Fruit fly (Drosophila melanogaster) whole organism, embryonic: ENCODE measurements around the gene CG14818.

ENCODE experiments used
- Atf-2 ChIP-seq: fragments of 200-800 bp; sonication (Bioruptor generic); optimal IDR thresholded peaks from 2 replicates; lab custom pipeline; 2016; ENCODE audit warnings: missing biosample characterization, missing genetic modification characterization
- CG10431 ChIP-seq: fragments of 200-800 bp; sonication (Bioruptor generic); optimal IDR thresholded peaks from 3 replicates; lab custom pipeline; 2018; ENCODE audit warnings: missing biosample characterization, mild to moderate bottlenecking, missing genetic modification characterization
- CG11695 ChIP-seq: fragments of 200-800 bp; sonication (Bioruptor generic); IDR thresholded peaks from 3 replicates; pipeline ENCODE4 v1.3.6; 2022; ENCODE audit warnings: missing biosample characterization, missing genetic modification characterization
- CG11723 ChIP-seq: fragments of 200-800 bp; sonication (Bioruptor generic); optimal IDR thresholded peaks from 2 replicates; lab custom pipeline; 2017; ENCODE audit warnings: missing biosample characterization, mild to moderate bottlenecking, missing genetic modification characterization
- CG12071 ChIP-seq: fragments of 200-800 bp; sonication (Bioruptor generic); optimal IDR thresholded peaks from 3 replicates; lab custom pipeline; 2018; ENCODE audit warnings: missing biosample characterization, mild to moderate bottlenecking, missing genetic modification characterization
- CG12769 ChIP-seq: fragments of 200-800 bp; sonication (Bioruptor generic); optimal IDR thresholded peaks from 2 replicates; lab custom pipeline; 2019; ENCODE audit warnings: missing biosample characterization, mild to moderate bottlenecking, missing genetic modification characterization, moderate library complexity
- CG13287 ChIP-seq: fragments of 200-800 bp; sonication (Bioruptor generic); IDR thresholded peaks from 2 replicates; pipeline ENCODE4 v1.3.6; 2022; ENCODE audit warnings: missing biosample characterization, missing genetic modification characterization; ENCODE audit not compliant: partially characterized antibody
- CG13624 ChIP-seq: fragments of 200-800 bp; sonication (Bioruptor generic); optimal IDR thresholded peaks from 2 replicates; lab custom pipeline; 2016; ENCODE audit warnings: missing biosample characterization, missing genetic modification characterization
- CG16779 ChIP-seq: fragments of 200-800 bp; sonication (Bioruptor generic); IDR thresholded peaks from 2 replicates; pipeline ENCODE4 v1.3.6; 2022; ENCODE audit warnings: missing biosample characterization, missing genetic modification characterization
- CG16863 ChIP-seq: fragments of 200-800 bp; sonication (Bioruptor generic); optimal IDR thresholded peaks from 3 replicates; lab custom pipeline; 2016; ENCODE audit warnings: missing biosample characterization, missing genetic modification characterization
- CG17385 ChIP-seq: fragments of 200-800 bp; sonication (Bioruptor generic); optimal IDR thresholded peaks from 3 replicates; lab custom pipeline; 2018; ENCODE audit warnings: missing biosample characterization, mild to moderate bottlenecking, missing genetic modification characterization
- CG18262 ChIP-seq: fragments of 200-800 bp; optimal IDR thresholded peaks from 3 replicates; lab custom pipeline; 2019; ENCODE audit warnings: missing biosample characterization, mild to moderate bottlenecking, missing genetic modification characterization, moderate library complexity
- CG30020 ChIP-seq: fragments of 200-800 bp; optimal IDR thresholded peaks from 2 replicates; lab custom pipeline; 2019; ENCODE audit warnings: missing biosample characterization, mild to moderate bottlenecking, missing genetic modification characterization, moderate library complexity
- CG3163 ChIP-seq: fragments of 200-800 bp; sonication (Bioruptor generic); optimal IDR thresholded peaks from 3 replicates; lab custom pipeline; 2016; ENCODE audit warnings: missing biosample characterization, missing genetic modification characterization
- CG33213 ChIP-seq: fragments of 200-800 bp; sonication (Bioruptor generic); optimal IDR thresholded peaks from 3 replicates; lab custom pipeline; 2016; ENCODE audit warnings: missing biosample characterization, missing genetic modification characterization
- CG3847 ChIP-seq: fragments of 200-800 bp; sonication (Bioruptor generic); IDR thresholded peaks from 2 replicates; pipeline ENCODE4 v1.3.6; 2022; ENCODE audit warnings: missing biosample characterization, missing genetic modification characterization
- CG5953 ChIP-seq: fragments of 200-800 bp; sonication (Bioruptor generic); IDR thresholded peaks from 2 replicates; pipeline ENCODE4 v1.3.6; 2022; ENCODE audit warnings: missing biosample characterization, missing genetic modification characterization
- CG6765 ChIP-seq: fragments of 200-800 bp; sonication (Bioruptor generic); optimal IDR thresholded peaks from 3 replicates; lab custom pipeline; 2017; ENCODE audit warnings: missing biosample characterization, mild to moderate bottlenecking, missing genetic modification characterization
- CG7928 ChIP-seq: fragments of 200-800 bp; sonication (Bioruptor generic); optimal IDR thresholded peaks from 2 replicates; lab custom pipeline; 2017; ENCODE audit warnings: missing biosample characterization, mild to moderate bottlenecking, missing genetic modification characterization
- CG8359 ChIP-seq: fragments of 200-800 bp; sonication (Bioruptor generic); optimal IDR thresholded peaks from 2 replicates; lab custom pipeline; 2017; ENCODE audit warnings: missing biosample characterization, mild to moderate bottlenecking, missing genetic modification characterization, borderline replicate concordance
- Dp ChIP-seq: fragments of 200-800 bp; sonication (Bioruptor generic); optimal IDR thresholded peaks from 2 replicates; lab custom pipeline; 2018; ENCODE audit warnings: missing biosample characterization, mild to moderate bottlenecking, missing genetic modification characterization, moderate library complexity
- Dref ChIP-seq: fragments of 200-800 bp; sonication (Bioruptor generic); IDR thresholded peaks from 2 replicates; pipeline ENCODE4 v1.3.6; 2022; ENCODE audit warnings: missing biosample characterization, missing genetic modification characterization
- H15 ChIP-seq: fragments of 200-800 bp; sonication (Bioruptor generic); IDR thresholded peaks from 3 replicates; pipeline ENCODE4 v1.3.6; 2022; ENCODE audit warnings: missing biosample characterization, missing genetic modification characterization
- Hey ChIP-seq: fragments of 200-800 bp; sonication (Bioruptor generic); optimal IDR thresholded peaks from 3 replicates; lab custom pipeline; 2018; ENCODE audit warnings: missing biosample characterization, mild to moderate bottlenecking, missing genetic modification characterization
- HmgD ChIP-seq: fragments of 200-800 bp; sonication (Bioruptor generic); optimal IDR thresholded peaks from 3 replicates; lab custom pipeline; 2016; ENCODE audit warnings: missing biosample characterization, missing genetic modification characterization
- Hr39 ChIP-seq: fragments of >200 bp; optimal IDR thresholded peaks from 2 replicates; lab custom pipeline; 2017
- Hr78 ChIP-seq, 2 experiments: fragments of 200-800 bp in 1 of 2; fragments of >200 bp in 1 of 2; sonication (Bioruptor generic) in 1 of 2; optimal IDR thresholded peaks; 2 replicates each; lab custom pipeline; 2017 to 2019; ENCODE audit warnings: missing biosample characterization in 2 of 2, missing genetic modification characterization in 2 of 2, mild to moderate bottlenecking in 1 of 2, moderate library complexity in 1 of 2
- Meics ChIP-seq: fragments of 200-800 bp; sonication (Bioruptor generic); optimal IDR thresholded peaks from 2 replicates; lab custom pipeline; 2017; ENCODE audit warnings: missing biosample characterization, mild to moderate bottlenecking, missing genetic modification characterization
- Mrtf ChIP-seq: fragments of 200-800 bp; sonication (Bioruptor generic); IDR thresholded peaks from 3 replicates; pipeline ENCODE4 v1.3.6; 2022; ENCODE audit warnings: missing biosample characterization, missing genetic modification characterization
- NFAT ChIP-seq: fragments of 200-800 bp; sonication (Bioruptor generic); IDR thresholded peaks from 2 replicates; pipeline ENCODE4 v1.3.6; 2022; ENCODE audit warnings: missing biosample characterization, missing genetic modification characterization
- Oaz ChIP-seq: fragments of 200-800 bp; sonication (Bioruptor generic); IDR thresholded peaks from 2 replicates; pipeline ENCODE4 v1.3.6; 2022; ENCODE audit warnings: missing biosample characterization, missing genetic modification characterization
- Six4 ChIP-seq: fragments of 200-800 bp; sonication (Bioruptor generic); optimal IDR thresholded peaks from 2 replicates; lab custom pipeline; 2016; ENCODE audit warnings: missing biosample characterization, missing genetic modification characterization
- Tbp ChIP-seq: fragments of >200 bp; optimal IDR thresholded peaks from 2 replicates; lab custom pipeline; 2018; ENCODE audit warnings: missing biosample characterization, missing genetic modification characterization
- cwo ChIP-seq: fragments of 200-800 bp; sonication (Bioruptor generic); optimal IDR thresholded peaks from 3 replicates; lab custom pipeline; 2017; ENCODE audit warnings: missing biosample characterization, missing genetic modification characterization, mild to moderate bottlenecking, moderate library complexity, missing genetic modification reagents
- ewg ChIP-seq: fragments of 200-800 bp; sonication (Bioruptor generic); optimal IDR thresholded peaks from 3 replicates; lab custom pipeline; 2017; ENCODE audit warnings: mild to moderate bottlenecking, missing biosample characterization, missing genetic modification reagents, missing genetic modification characterization
- eyg ChIP-seq: fragments of 200-800 bp; sonication (Bioruptor generic); optimal IDR thresholded peaks from 3 replicates; lab custom pipeline; 2016; ENCODE audit warnings: missing biosample characterization, missing genetic modification characterization
- fu2 ChIP-seq: fragments of 200-800 bp; sonication (Bioruptor generic); optimal IDR thresholded peaks from 2 replicates; lab custom pipeline; 2016; ENCODE audit warnings: missing biosample characterization, missing genetic modification characterization
- gfzf ChIP-seq: fragments of 200-800 bp; sonication (Bioruptor generic); optimal IDR thresholded peaks from 2 replicates; lab custom pipeline; 2016; ENCODE audit warnings: missing biosample characterization, mild to moderate bottlenecking, missing genetic modification characterization, moderate library complexity
- grau ChIP-seq: fragments of 200-800 bp; optimal IDR thresholded peaks from 3 replicates; lab custom pipeline; 2019; ENCODE audit warnings: missing biosample characterization, mild to moderate bottlenecking, missing genetic modification characterization, moderate library complexity
- grn ChIP-seq: fragments of 200-800 bp; sonication (Bioruptor generic); optimal IDR thresholded peaks from 3 replicates; lab custom pipeline; 2017; ENCODE audit warnings: missing biosample characterization, missing genetic modification characterization
- her ChIP-seq: fragments of 200-800 bp; sonication (Bioruptor generic); optimal IDR thresholded peaks from 2 replicates; lab custom pipeline; 2016; ENCODE audit warnings: missing biosample characterization, missing genetic modification characterization
- lab ChIP-seq: fragments of 200-800 bp; sonication (Bioruptor generic); optimal IDR thresholded peaks from 3 replicates; lab custom pipeline; 2017; ENCODE audit warnings: missing biosample characterization, missing genetic modification characterization, mild to moderate bottlenecking, moderate library complexity, missing genetic modification reagents
- oc ChIP-seq: fragments of 200-800 bp; sonication (Bioruptor generic); optimal IDR thresholded peaks from 2 replicates; lab custom pipeline; 2018; ENCODE audit warnings: missing biosample characterization, mild to moderate bottlenecking, missing genetic modification characterization, moderate library complexity
- p53 ChIP-seq: fragments of 200-800 bp; sonication (Bioruptor generic); optimal IDR thresholded peaks from 2 replicates; lab custom pipeline; 2016; ENCODE audit warnings: missing biosample characterization, missing genetic modification characterization
- prd ChIP-seq, 3 experiments: fragments of >200 bp in 2 of 3; fragments of 200-800 bp in 1 of 3; sonication (Bioruptor generic) in 1 of 3; optimal IDR thresholded peaks in 2 of 3; IDR thresholded peaks in 1 of 3; 2 replicates in 2 of 3; 3 replicates in 1 of 3; pipeline versions ENCODE4 v1.3.6 to Lab custom; 2017 to 2022; ENCODE audit warnings: missing biosample characterization in 1 of 3, missing genetic modification characterization in 1 of 3
- ro ChIP-seq: fragments of 200-800 bp; sonication (Bioruptor generic); IDR thresholded peaks from 2 replicates; pipeline ENCODE4 v1.3.6; 2022; ENCODE audit warnings: missing biosample characterization, missing genetic modification characterization
- sima ChIP-seq: fragments of 200-800 bp; sonication (Bioruptor generic); optimal IDR thresholded peaks from 2 replicates; lab custom pipeline; 2016; ENCODE audit warnings: missing biosample characterization, missing genetic modification characterization
- ssp ChIP-seq: fragments of 200-800 bp; sonication (Bioruptor generic); IDR thresholded peaks from 2 replicates; pipeline ENCODE4 v1.3.6; 2022; ENCODE audit warnings: missing biosample characterization, missing genetic modification characterization
- twi ChIP-seq: fragments of 200-800 bp; optimal IDR thresholded peaks from 2 replicates; lab custom pipeline; 2019; ENCODE audit warnings: missing biosample characterization, mild to moderate bottlenecking, missing genetic modification characterization, moderate library complexity
- unc-4 ChIP-seq: fragments of 200-800 bp; sonication (Bioruptor generic); IDR thresholded peaks from 2 replicates; pipeline ENCODE4 v1.3.6; 2022; ENCODE audit warnings: missing biosample characterization, missing genetic modification characterization; ENCODE audit not compliant: partially characterized antibody
- wdn ChIP-seq: fragments of 200-800 bp; sonication (Bioruptor generic); IDR thresholded peaks from 2 replicates; pipeline ENCODE4 v1.3.6; 2022; ENCODE audit warnings: missing biosample characterization, missing genetic modification characterization

CG14818 gene

dm6 chrX:1901605-1902136, 22.1 kb upstream of the CG14818 start, which contains the start of gene Ldaf1 (continued):
- TF ChIP-seq CG17385 (GFP tag; lab: Kevin White, UChicago), result no peak
- no peak for TF ChIP-seq CG3163 (GFP tag; lab: Kevin White, UChicago)
- no peak for TF ChIP-seq CG13624 (GFP tag; lab: Kevin White, UChicago)
- TF ChIP-seq CG18262 (tag; lab: Kevin White, UChicago), result no peak
- TF ChIP-seq Atf-2, result no peak
- no peak for TF ChIP-seq Mrtf
- no peak for TF ChIP-seq ewg (GFP tag; lab: Kevin White, UChicago)
- TF ChIP-seq fu2 (GFP tag; lab: Kevin White, UChicago), result no peak
- TF ChIP-seq Hr78 (GFP tag; optimal IDR thresholded peaks at IDR 0.05; lab: Kevin White, UChicago), result peak in 1 of 2 experiments; percentile 55
- TF ChIP-seq CG11695 (GFP tag; lab: Robert Waterston, UW), result no peak
- TF ChIP-seq Dp, result peak; percentile 54
- TF ChIP-seq CG30020 (tag; lab: Kevin White, UChicago), result no peak
- no peak for TF ChIP-seq Hr39 (lab: Kevin White, UChicago)
- TF ChIP-seq Oaz (GFP tag; lab: Robert Waterston, UW), result no peak
- TF ChIP-seq CG12769, result no peak
- TF ChIP-seq gfzf (GFP tag; lab: Kevin White, UChicago), result no peak
- no peak for TF ChIP-seq her (GFP tag; lab: Kevin White, UChicago)
- no peak for TF ChIP-seq lab (GFP tag; lab: Kevin White, UChicago)
- TF ChIP-seq CG33213 (GFP tag; lab: Kevin White, UChicago), result no peak
- no peak for TF ChIP-seq wdn
- TF ChIP-seq Dref (GFP tag; lab: Robert Waterston, UW), result peak; percentile 48
- peak; percentile 22 for TF ChIP-seq CG10431 (GFP tag; lab: Kevin White, UChicago)
- no peak for TF ChIP-seq Hey (tag; lab: Kevin White, UChicago)
- TF ChIP-seq ro (GFP tag; lab: Robert Waterston, UW), result no peak
- no peak for TF ChIP-seq CG5953 (GFP tag; lab: Robert Waterston, UW)
- no peak for TF ChIP-seq CG16863 (GFP tag; lab: Kevin White, UChicago)
- no peak for TF ChIP-seq CG11723 (GFP tag; lab: Kevin White, UChicago)
- TF ChIP-seq Tbp (GFP tag; lab: Kevin White, UChicago), result no peak
- no peak for TF ChIP-seq NFAT (GFP tag; lab: Robert Waterston, UW)
- no peak for TF ChIP-seq unc-4 (GFP tag; lab: Robert Waterston, UW)
- no peak for TF ChIP-seq CG3847
- no peak for TF ChIP-seq grn (GFP tag; lab: Kevin White, UChicago)
- no peak for TF ChIP-seq cwo (GFP tag; lab: Kevin White, UChicago)
- peak; percentile 87 for TF ChIP-seq CG7928 (GFP tag; lab: Kevin White, UChicago)
- no peak for TF ChIP-seq twi (tag; lab: Kevin White, UChicago)
- TF ChIP-seq HmgD, result no peak
- TF ChIP-seq H15 (GFP tag; lab: Robert Waterston, UW), result no peak
- TF ChIP-seq oc (tag; lab: Kevin White, UChicago), result no peak
- TF ChIP-seq prd (optimal IDR thresholded peaks at IDR 0.05; lab: Kevin White, UChicago), result no peak
- TF ChIP-seq prd (GFP tag; IDR thresholded peaks at IDR 0.05; lab: Robert Waterston, UW), result no peak
- TF ChIP-seq Meics (GFP tag; lab: Kevin White, UChicago), result no peak
- TF ChIP-seq ssp (GFP tag; lab: Robert Waterston, UW), result no peak
- TF ChIP-seq CG6765 (GFP tag; lab: Kevin White, UChicago), result no peak
- TF ChIP-seq CG16779, result no peak
- no peak for TF ChIP-seq p53 (GFP tag; lab: Kevin White, UChicago)
- TF ChIP-seq CG12071, result no peak
- peak; percentile 23; the same call in 1 of the 2 replicates for TF ChIP-seq CG13287 (GFP tag; lab: Robert Waterston, UW)
- TF ChIP-seq CG8359 (GFP tag; lab: Kevin White, UChicago), result no peak
- TF ChIP-seq grau (tag; lab: Kevin White, UChicago), result peak; percentile 20
- TF ChIP-seq Six4 (GFP tag; lab: Kevin White, UChicago), result no peak
- no peak for TF ChIP-seq sima
- no peak for TF ChIP-seq eyg
